Worm (Caenorhabditis elegans) whole organism, mixed stage, embryonic: ENCODE results near the gene clc-19.

Source experiments
- M03D4.4 ChIP-seq: sonication (generic microtip); optimal IDR thresholded peaks from 2 replicates; lab custom pipeline; 2017; ENCODE audit warnings: mild to moderate bottlenecking, missing genetic modification characterization, missing compliant biosample characterization
- ceh-39 ChIP-seq: fragments of 150-350 bp; optimal IDR thresholded peaks from 2 replicates; lab custom pipeline; 2014; ENCODE audit warnings: missing biosample characterization, missing genetic modification characterization
- ceh-43 ChIP-seq: fragments of 200-800 bp; sonication (Bioruptor generic); optimal IDR thresholded peaks from 2 replicates; lab custom pipeline; 2018; ENCODE audit warnings: mild to moderate bottlenecking, missing genetic modification characterization, moderate library complexity, missing compliant biosample characterization
- ces-1 ChIP-seq: fragments of 150-350 bp; optimal IDR thresholded peaks from 2 replicates; lab custom pipeline; 2014; ENCODE audit warnings: missing biosample characterization, missing genetic modification reagents, missing genetic modification characterization
- cnd-1 ChIP-seq: fragments of 200-800 bp; sonication (Bioruptor generic); optimal IDR thresholded peaks from 2 replicates; lab custom pipeline; 2018; ENCODE audit warnings: mild to moderate bottlenecking, missing genetic modification characterization, missing compliant biosample characterization
- drap-1 ChIP-seq: fragments of 200-800 bp; sonication (Bioruptor generic); optimal IDR thresholded peaks from 3 replicates; lab custom pipeline; 2018; ENCODE audit warnings: mild to moderate bottlenecking, missing genetic modification characterization, missing compliant biosample characterization
- elt-1 ChIP-seq: sonication (generic microtip); optimal IDR thresholded peaks from 2 replicates; lab custom pipeline; 2017; ENCODE audit warnings: missing genetic modification characterization, mild to moderate bottlenecking, missing compliant biosample characterization, antibody characterized with exemption, moderate library complexity, borderline replicate concordance; ENCODE audit not compliant: insufficient read depth
- elt-3 ChIP-seq: fragments of 150-350 bp; optimal IDR thresholded peaks from 2 replicates; lab custom pipeline; 2014; ENCODE audit warnings: missing biosample characterization, missing genetic modification characterization
- flh-1 ChIP-seq: fragments of 200-800 bp; sonication (Bioruptor generic); optimal IDR thresholded peaks from 2 replicates; lab custom pipeline; 2018; ENCODE audit warnings: mild to moderate bottlenecking, missing genetic modification characterization, moderate library complexity, missing compliant biosample characterization
- ham-2 ChIP-seq: fragments of 200-800 bp; sonication (Bioruptor generic); optimal IDR thresholded peaks from 2 replicates; lab custom pipeline; 2018; ENCODE audit warnings: mild to moderate bottlenecking, missing genetic modification characterization, missing compliant biosample characterization
- hlh-1 ChIP-seq: fragments of 150-350 bp; optimal IDR thresholded peaks from 2 replicates; lab custom pipeline; 2014; ENCODE audit warnings: missing biosample characterization, missing genetic modification reagents, missing genetic modification characterization
- lin-32 ChIP-seq: fragments of 200-800 bp; sonication (Bioruptor generic); optimal IDR thresholded peaks from 2 replicates; lab custom pipeline; 2018; ENCODE audit warnings: mild to moderate bottlenecking, missing genetic modification characterization, missing compliant biosample characterization
- lsy-2 ChIP-seq: fragments of 150-350 bp; optimal IDR thresholded peaks from 2 replicates; lab custom pipeline; 2014; ENCODE audit warnings: missing biosample characterization, missing genetic modification characterization
- mab-5 ChIP-seq: fragments of 150-350 bp; optimal IDR thresholded peaks from 2 replicates; lab custom pipeline; 2014; ENCODE audit warnings: missing biosample characterization, missing genetic modification characterization
- mep-1 ChIP-seq: fragments of 150-350 bp; optimal IDR thresholded peaks from 2 replicates; lab custom pipeline; 2017; ENCODE audit warnings: missing biosample characterization, missing genetic modification reagents, missing genetic modification characterization, inconsistent platforms
- mls-2 ChIP-seq: sonication (generic microtip); optimal IDR thresholded peaks from 2 replicates; lab custom pipeline; 2016; ENCODE audit warnings: mild to moderate bottlenecking, missing genetic modification characterization, moderate library complexity, missing compliant biosample characterization
- nhr-12 ChIP-seq: fragments of 150-350 bp; optimal IDR thresholded peaks from 2 replicates; lab custom pipeline; 2014; ENCODE audit warnings: missing biosample characterization, missing genetic modification characterization
- nhr-2 ChIP-seq: fragments of 150-350 bp; optimal IDR thresholded peaks from 2 replicates; lab custom pipeline; 2014; ENCODE audit warnings: missing biosample characterization, missing genetic modification characterization
- nhr-237 ChIP-seq: fragments of 150-350 bp; optimal IDR thresholded peaks from 2 replicates; lab custom pipeline; 2014; ENCODE audit warnings: missing biosample characterization, missing genetic modification characterization
- nhr-76 ChIP-seq: sonication (generic microtip); optimal IDR thresholded peaks from 2 replicates; lab custom pipeline; 2017; ENCODE audit warnings: missing biosample characterization, missing genetic modification characterization
- sem-2 ChIP-seq: fragments of 200-800 bp; sonication (Bioruptor generic); optimal IDR thresholded peaks from 2 replicates; lab custom pipeline; 2018; ENCODE audit warnings: mild to moderate bottlenecking, missing genetic modification characterization, missing compliant biosample characterization
- snpc-4 ChIP-seq: fragments of 150-350 bp; optimal IDR thresholded peaks from 2 replicates; lab custom pipeline; 2014; ENCODE audit warnings: missing biosample characterization, missing genetic modification characterization
- tbx-8 ChIP-seq: fragments of 200-800 bp; sonication (Bioruptor generic); optimal IDR thresholded peaks from 2 replicates; lab custom pipeline; 2018; ENCODE audit warnings: mild to moderate bottlenecking, missing genetic modification characterization, moderate library complexity, missing compliant biosample characterization
- unc-120 ChIP-seq: sonication (generic microtip); optimal IDR thresholded peaks from 2 replicates; lab custom pipeline; 2017; ENCODE audit warnings: missing genetic modification characterization, missing compliant biosample characterization; ENCODE audit not compliant: poor library complexity, severe bottlenecking
- unc-39 ChIP-seq: fragments of 150-350 bp; optimal IDR thresholded peaks from 2 replicates; lab custom pipeline; 2014; ENCODE audit warnings: missing biosample characterization, missing genetic modification characterization
- unc-62 ChIP-seq: fragments of 150-350 bp; optimal IDR thresholded peaks from 2 replicates; lab custom pipeline; 2014; ENCODE audit warnings: missing biosample characterization, missing genetic modification reagents, missing genetic modification characterization
- zip-8 ChIP-seq: fragments of 150-350 bp; optimal IDR thresholded peaks from 2 replicates; lab custom pipeline; 2014; ENCODE audit warnings: missing biosample characterization, missing genetic modification characterization
- ztf-11 ChIP-seq: fragments of 150-350 bp; optimal IDR thresholded peaks from 2 replicates; lab custom pipeline; 2014; ENCODE audit warnings: missing biosample characterization, missing genetic modification characterization

Gene clc-19

ce11 chrIII:872373-872772, 993 bp downstream of the clc-19 start, which contains the start of the genes T24C4.3 and clc-20:
T24C4.3 (minus strand) TSS chrIII:872473.
clc-20 (plus strand) TSS chrIII:872583.
- TF ChIP-seq sem-2 (no peak), nhr-12 (tag; lab: Kevin White, UChicago) (no peak), ztf-11 (no peak), lsy-2 (tag; lab: Kevin White, UChicago) (no peak), nhr-76 (no peak), nhr-237 (tag; lab: Kevin White, UChicago) (no peak), elt-3 (tag; lab: Kevin White, UChicago) (no peak), ceh-39 (tag; lab: Kevin White, UChicago) (no peak), snpc-4 (no peak), ces-1 (no peak), hlh-1 (tag; lab: Kevin White, UChicago) (no peak), nhr-2 (tag; lab: Kevin White, UChicago) (no peak), lin-32 (GFP tag; lab: Kevin White, UChicago) (no peak), unc-39 (no peak)

ce11 chrIII:870555-870954, 2.8 kb downstream of the clc-19 start:
- TF ChIP-seq elt-1 (tag; lab: Kevin White, UChicago) (peak; percentile 49), hlh-1 (tag; lab: Kevin White, UChicago) (no peak), ceh-43 (GFP tag; lab: Kevin White, UChicago) (no peak), nhr-237 (tag; lab: Kevin White, UChicago) (no peak), zip-8 (tag; lab: Kevin White, UChicago) (peak; percentile 67), mep-1 (tag; lab: Kevin White, UChicago) (peak; percentile 8), cnd-1 (tag; lab: Kevin White, UChicago) (peak; percentile 57), lsy-2 (tag; lab: Kevin White, UChicago) (no peak), nhr-2 (tag; lab: Kevin White, UChicago) (peak; percentile 71), lin-32 (GFP tag; lab: Kevin White, UChicago) (no peak), ceh-39 (tag; lab: Kevin White, UChicago) (peak; percentile 20), elt-3 (tag; lab: Kevin White, UChicago) (no peak), snpc-4 (no peak), unc-39 (peak; percentile 68)

- TF ChIP-seq mls-2 (tag; lab: Kevin White, UChicago): no peak
- TF ChIP-seq flh-1: no peak
- peak; percentile 20 for TF ChIP-seq cnd-1 (tag; lab: Kevin White, UChicago)
- TF ChIP-seq ceh-39 (tag; lab: Kevin White, UChicago): peak; percentile 47
- no peak for TF ChIP-seq nhr-12 (tag; lab: Kevin White, UChicago)
- TF ChIP-seq ham-2 (GFP tag; lab: Kevin White, UChicago): no peak
- peak; percentile 22 for TF ChIP-seq lin-32 (GFP tag; lab: Kevin White, UChicago)
- TF ChIP-seq M03D4.4 (tag; lab: Kevin White, UChicago): no peak
- TF ChIP-seq sem-2: no peak
- no peak for TF ChIP-seq lsy-2 (tag; lab: Kevin White, UChicago)
- peak; percentile 42 for TF ChIP-seq zip-8 (tag; lab: Kevin White, UChicago)
- TF ChIP-seq, all 35 proteins: peak for 4
Measured at ce11 chrIII:869869-870268, 3.5 kb downstream of the clc-19 start, which contains the start of gene T24C4.2. T24C4.2 (minus strand) TSS chrIII:869969.

ce11 chrIII:868866-869265, 4.5 kb downstream of the clc-19 start:
- no peak for TF ChIP-seq tbx-8
- TF ChIP-seq drap-1: no peak
- no peak for TF ChIP-seq elt-1 (tag; lab: Kevin White, UChicago)
- peak; percentile 69 for TF ChIP-seq lin-32 (GFP tag; lab: Kevin White, UChicago)

DNA sequence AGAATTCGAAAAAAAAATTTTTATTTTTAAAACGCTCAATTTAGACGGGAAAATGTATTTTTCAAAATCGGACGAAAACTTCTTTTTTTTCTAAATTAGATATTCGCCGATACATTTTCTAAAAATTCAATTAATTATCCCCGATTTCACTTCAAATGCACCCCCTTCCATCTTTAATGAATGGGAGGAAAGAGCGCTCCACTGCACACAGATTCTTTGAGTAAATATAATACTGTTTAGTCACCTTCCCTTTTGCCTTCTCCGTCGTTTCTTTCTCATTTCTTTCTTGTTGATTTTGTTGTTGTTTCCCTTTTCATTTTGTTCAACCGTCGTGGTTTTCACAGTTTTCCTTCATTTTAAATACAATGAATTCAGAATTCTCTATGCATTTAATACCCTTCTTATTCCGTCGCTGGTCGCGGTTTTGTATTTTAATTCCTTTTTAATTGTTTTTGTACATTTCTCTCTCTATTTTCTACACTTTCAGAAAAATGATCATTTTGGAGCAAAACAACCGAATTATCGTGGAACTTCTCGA, 11.5 kb downstream of the clc-19 start, which contains the start of gene arx-4:
TSS of gene arx-4 (plus strand) at position 488 of the 538 bp plus-strand sequence.
- TF ChIP-seq ces-1 (peak; percentile 93), unc-62 (GFP tag; lab: Kevin White, UChicago) (no peak)
- TF ChIP-seq, all 35 proteins: peak for 1

DNA sequence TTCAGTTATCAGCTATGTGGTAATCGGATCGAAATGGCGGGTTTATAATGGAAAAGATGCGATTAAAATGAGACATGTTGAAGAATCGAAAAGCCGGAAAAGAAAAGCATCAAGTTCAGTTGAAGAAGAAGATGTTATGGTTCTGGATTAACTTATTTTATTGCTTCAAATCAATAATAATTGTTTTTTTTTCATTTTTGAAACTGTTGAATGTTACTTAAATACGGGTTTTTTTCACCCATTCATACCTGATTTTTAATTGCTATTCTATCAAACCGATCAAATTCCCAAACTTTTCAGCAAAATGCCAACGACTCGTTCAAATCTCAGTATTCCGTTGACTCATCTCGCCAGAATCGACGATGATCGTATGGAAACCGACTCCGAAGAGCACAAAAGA, 13.5 kb downstream of the clc-19 start, which contains the start of gene exos-4.2:
TSS of gene exos-4.2 (plus strand) at position 301 of the 400 bp plus-strand sequence.
- TF ChIP-seq mep-1 (tag; lab: Kevin White, UChicago): no peak
- no peak for TF ChIP-seq unc-120 (tag; lab: Kevin White, UChicago)
- TF ChIP-seq nhr-76: no peak
- TF ChIP-seq drap-1: no peak
- TF ChIP-seq cnd-1 (tag; lab: Kevin White, UChicago): no peak
- TF ChIP-seq mab-5 (tag; lab: Kevin White, UChicago): no peak
- no peak for TF ChIP-seq nhr-12 (tag; lab: Kevin White, UChicago)
- TF ChIP-seq ceh-43 (GFP tag; lab: Kevin White, UChicago): no peak
- TF ChIP-seq tbx-8: no peak
- no peak for TF ChIP-seq mls-2 (tag; lab: Kevin White, UChicago)
- no peak for TF ChIP-seq ham-2 (GFP tag; lab: Kevin White, UChicago)
- no peak for TF ChIP-seq elt-1 (tag; lab: Kevin White, UChicago)
- no peak for TF ChIP-seq ztf-11
- TF ChIP-seq nhr-2 (tag; lab: Kevin White, UChicago): no peak
- no peak for TF ChIP-seq flh-1
- no peak for TF ChIP-seq unc-39
- TF ChIP-seq elt-3 (tag; lab: Kevin White, UChicago): no peak
- no peak for TF ChIP-seq lin-32 (GFP tag; lab: Kevin White, UChicago)
